Worm (Caenorhabditis elegans): Measurements from ENCODE around the gene rol-3.

DNA sequence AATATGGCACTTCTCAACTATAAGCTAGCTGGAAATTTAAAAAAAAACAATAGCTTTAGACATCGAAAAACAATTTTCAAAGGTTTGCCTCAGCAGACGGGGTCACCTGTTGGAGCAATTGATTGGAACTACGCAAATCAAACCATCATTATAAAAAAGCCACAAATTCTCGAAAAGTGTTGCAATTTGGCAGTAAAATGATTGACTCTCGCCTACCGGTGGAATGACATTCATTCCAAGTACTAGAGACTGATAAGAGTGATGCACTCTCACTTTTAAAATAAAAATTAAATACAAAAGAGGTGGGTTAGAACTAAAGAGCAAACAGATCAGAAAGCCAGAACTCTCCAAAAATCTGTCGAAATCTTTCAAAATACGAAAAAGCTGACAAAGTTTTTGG, 47.2 kb upstream of the rol-3 start:
- TF ChIP-seq ZK546.5 (tag; optimal IDR thresholded peaks at IDR 0.05) (no peak), nhr-237 (tag; optimal IDR thresholded peaks at IDR 0.05) (no peak), nfya-1 (tag; optimal IDR thresholded peaks at IDR 0.05; ENCODE audit: insufficient read depth) (no peak), zag-1 (tag; optimal IDR thresholded peaks at IDR 0.05) (no peak), elt-3 (tag; optimal IDR thresholded peaks at IDR 0.05) (no peak), lin-15B (tag; optimal IDR thresholded peaks at IDR 0.05) (no peak), unc-62 (GFP tag; optimal IDR thresholded peaks at IDR 0.05) (no peak)

All from whole organism, L3 larva.